Fruit fly (Drosophila melanogaster): Measurements from ENCODE around the gene Nrx-1.

The Nrx-1 gene

dm6 chr3R:22528264-22529158 lies 60.2 kb downstream of the Nrx-1 start, which contains the start of gene CG5346 (continued):
- TF ChIP-seq bowl (GFP tag; IDR thresholded peaks at IDR 0.05) (no peak), CG2116 (GFP tag; optimal IDR thresholded peaks at IDR 0.05) (peak; percentile 41), Xbp1 (GFP tag; optimal IDR thresholded peaks at IDR 0.05) (no peak), Atf-2 (GFP tag; optimal IDR thresholded peaks at IDR 0.05) (no peak), CG4282 (GFP tag; optimal IDR thresholded peaks at IDR 0.05) (no peak), trh (GFP tag; optimal IDR thresholded peaks at IDR 0.05) (no peak), Bdp1 (GFP tag; optimal IDR thresholded peaks at IDR 0.05) (no peak), CG13775 (GFP tag; optimal IDR thresholded peaks at IDR 0.05) (no peak), CG14667 (GFP tag; IDR thresholded peaks at IDR 0.05) (no peak), CG10565 (GFP tag; optimal IDR thresholded peaks at IDR 0.05) (no peak), CG34224 (GFP tag; IDR thresholded peaks at IDR 0.05; ENCODE audit: partially characterized antibody) (peak; percentile 79), Nf-YC (tag; optimal IDR thresholded peaks at IDR 0.05) (no peak), CG7271 (tag; optimal IDR thresholded peaks at IDR 0.05) (no peak), CG11723 (GFP tag; optimal IDR thresholded peaks at IDR 0.05) (no peak), CG8478 (optimal IDR thresholded peaks at IDR 0.05) (no peak), Ets65A (GFP tag) (no peak), CG3281 (GFP tag; optimal IDR thresholded peaks at IDR 0.05) (no peak), CG12769 (tag; optimal IDR thresholded peaks at IDR 0.05) (no peak), da (GFP tag; optimal IDR thresholded peaks at IDR 0.05) (no peak), Dad (GFP tag; optimal IDR thresholded peaks at IDR 0.05) (no peak), ken (GFP tag; IDR thresholded peaks at IDR 0.05) (no peak), eyg (GFP tag; optimal IDR thresholded peaks at IDR 0.05) (no peak), CG7963 (GFP tag; IDR thresholded peaks at IDR 0.05; ENCODE audit: partially characterized antibody) (peak; percentile 89), al (GFP tag; IDR thresholded peaks at IDR 0.05) (no peak), CG16815 (GFP tag; optimal IDR thresholded peaks at IDR 0.05) (no peak), CG17829 (tag; optimal IDR thresholded peaks at IDR 0.05) (no peak), cwo (GFP tag; optimal IDR thresholded peaks at IDR 0.05) (no peak), CG10366 (GFP tag; IDR thresholded peaks at IDR 0.05) (no peak), CG7839 (tag; optimal IDR thresholded peaks at IDR 0.05) (no peak), CG1792 (GFP tag; optimal IDR thresholded peaks at IDR 0.05) (no peak), dm (GFP tag; optimal IDR thresholded peaks at IDR 0.05) (no peak), MBD-R2 (GFP tag; IDR thresholded peaks at IDR 0.05) (peak; percentile 27), Sry-β (GFP tag; optimal IDR thresholded peaks at IDR 0.05) (no peak), tll (GFP tag; optimal IDR thresholded peaks at IDR 0.05) (no peak), scrt (GFP tag; optimal IDR thresholded peaks at IDR 0.05) (no peak), btn (GFP tag; optimal IDR thresholded peaks at IDR 0.05) (no peak), CG3995 (GFP tag; optimal IDR thresholded peaks at IDR 0.05) (peak; percentile 97), CG8089 (GFP tag; optimal IDR thresholded peaks at IDR 0.05) (no peak), Mrtf (GFP tag; IDR thresholded peaks at IDR 0.05) (no peak), CG4854 (GFP tag; optimal IDR thresholded peaks at IDR 0.05) (no peak), fd102C (GFP tag; optimal IDR thresholded peaks at IDR 0.05) (no peak), slou (GFP tag; optimal IDR thresholded peaks at IDR 0.05) (no peak), Max (GFP tag; optimal IDR thresholded peaks at IDR 0.05) (no peak), gcm2 (GFP tag; optimal IDR thresholded peaks at IDR 0.05) (no peak), lola (GFP tag; optimal IDR thresholded peaks at IDR 0.05) (no peak), mam (GFP tag; optimal IDR thresholded peaks at IDR 0.05) (no peak), Hr39 (optimal IDR thresholded peaks at IDR 0.05) (no peak), CG4404 (GFP tag; IDR thresholded peaks at IDR 0.05) (no peak), CG12942 (GFP tag; optimal IDR thresholded peaks at IDR 0.05) (no peak), Rx (GFP tag; IDR thresholded peaks at IDR 0.05) (no peak), slbo (GFP tag; IDR thresholded peaks at IDR 0.05) (no peak; the same call in 1 of the 2 replicates)

Data from whole organism, embryonic.